Worm (Caenorhabditis elegans): ENCODE results near the gene noa-1.

- no peak for TF ChIP-seq ceh-36 (tag; optimal IDR thresholded peaks at IDR 0.05)
- TF ChIP-seq sea-1 (GFP tag; conservative IDR thresholded peaks at IDR 0.05), result no peak
- no peak for TF ChIP-seq ama-1 (optimal IDR thresholded peaks at IDR 0.05)
- no peak for TF ChIP-seq tra-4 (tag; optimal IDR thresholded peaks at IDR 0.05)
- TF ChIP-seq hnd-1 (tag; optimal IDR thresholded peaks at IDR 0.05), result no peak
- no peak for TF ChIP-seq hmg-4 (GFP tag; optimal IDR thresholded peaks at IDR 0.05)
These were observed 49.6 kb upstream of the noa-1 start, which contains the start of gene clec-145 for ce11 chrII:13590461-13590860.
